Worm (Caenorhabditis elegans) whole organism, L4 larva: Measurements from ENCODE around the gene clec-125.

Source experiments
- attf-4 ChIP-seq: sonication (generic microtip); optimal IDR thresholded peaks from 3 replicates; lab custom pipeline; 2017; ENCODE audit warnings: missing biosample characterization, missing genetic modification characterization
- daf-12 ChIP-seq: fragments of 150-350 bp; optimal IDR thresholded peaks from 2 replicates; lab custom pipeline; 2014; ENCODE audit warnings: missing biosample characterization, missing genetic modification reagents, missing genetic modification characterization
- nhr-77 ChIP-seq: fragments of 150-350 bp; optimal IDR thresholded peaks from 2 replicates; lab custom pipeline; 2014; ENCODE audit warnings: missing biosample characterization, missing genetic modification characterization

ce11 chrII:3553453-3553852 lies 37.6 kb downstream of the clec-125 start, which contains the start of gene dnc-3:
- TF ChIP-seq nhr-77 (tag; lab: Kevin White, UChicago) (no peak), daf-12 (tag; lab: Kevin White, UChicago) (no peak), attf-4 (no peak)
